Worm (Caenorhabditis elegans): ENCODE measurements around the gene K10B3.1.

ce11 chrX:3099832-3100231 lies 35.5 kb upstream of the K10B3.1 start, which contains the start of gene sec-3:
- TF ChIP-seq nhr-76 (tag; optimal IDR thresholded peaks at IDR 0.05) (no peak), unc-62 (GFP tag; optimal IDR thresholded peaks at IDR 0.05) (peak; percentile 14), unc-39 (tag; optimal IDR thresholded peaks at IDR 0.05) (no peak), blmp-1 (tag; optimal IDR thresholded peaks at IDR 0.05) (no peak), elt-3 (tag; optimal IDR thresholded peaks at IDR 0.05) (peak; percentile 10), elt-1 (tag; optimal IDR thresholded peaks at IDR 0.05; ENCODE audit: borderline replicate concordance, insufficient read depth) (no peak), lsy-2 (tag; optimal IDR thresholded peaks at IDR 0.05) (peak; percentile 73), ces-1 (GFP tag; optimal IDR thresholded peaks at IDR 0.05) (peak; percentile 72), nhr-12 (tag; optimal IDR thresholded peaks at IDR 0.05) (no peak), unc-120 (tag; optimal IDR thresholded peaks at IDR 0.05; ENCODE audit: poor library complexity, severe bottlenecking) (peak; percentile 34), lin-13 (tag; optimal IDR thresholded peaks at IDR 0.05) (peak; percentile 88), flh-1 (GFP tag; optimal IDR thresholded peaks at IDR 0.05) (no peak), ceh-83 (GFP tag; optimal IDR thresholded peaks at IDR 0.05) (peak; percentile 57)

Data from whole organism, mixed stage, embryonic.